Worm (Caenorhabditis elegans): Measurements from ENCODE around the gene cls-2.

DNA sequence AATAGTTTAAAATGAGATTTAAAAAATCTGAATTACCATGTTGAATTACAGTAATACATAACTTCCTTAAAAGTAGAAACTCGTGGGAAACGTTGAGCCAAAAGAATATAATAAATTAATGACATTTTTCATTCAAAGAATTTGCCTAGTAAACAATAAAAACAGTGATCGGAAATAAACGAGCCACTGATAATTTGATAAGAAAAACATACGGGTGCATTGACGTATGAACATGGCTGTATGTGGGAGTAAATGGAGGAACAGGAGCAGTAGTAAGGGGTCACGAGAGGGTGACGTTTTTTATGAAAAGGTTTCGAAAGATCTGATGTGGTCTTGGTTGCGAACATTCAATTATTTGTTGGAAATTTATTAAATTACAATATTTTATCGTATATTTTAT is 24.0 kb upstream of the cls-2 start:
- TF ChIP-seq hmg-20 (GFP tag; IDR thresholded peaks at IDR 0.05) = no peak
- TF ChIP-seq bed-1 (GFP tag; IDR thresholded peaks at IDR 0.05) = no peak
- no peak for TF ChIP-seq zfh-2 (GFP tag; conservative IDR thresholded peaks at IDR 0.05)
- no peak for TF ChIP-seq rec-8 (tag; optimal IDR thresholded peaks at IDR 0.05)
- TF ChIP-seq ama-1 (optimal IDR thresholded peaks at IDR 0.05) = no peak
- no peak for TF ChIP-seq ama-1 (GFP tag; optimal IDR thresholded peaks at IDR 0.05)
